Worm (Caenorhabditis elegans) whole organism, late embryonic: ENCODE results near the gene srz-103.
A peak's percentile ranks its signal among the peaks of the same experiment; 100 is the strongest.

Source experiments
- C08G9.2 ChIP-seq: sonication (generic microtip); optimal IDR thresholded peaks from 2 replicates; lab custom pipeline; 2016; ENCODE audit warnings: mild to moderate bottlenecking, missing genetic modification characterization, moderate library complexity, missing compliant biosample characterization
- C38D4.7 ChIP-seq: fragments of 200-800 bp; sonication (Bioruptor generic); optimal IDR thresholded peaks from 2 replicates; lab custom pipeline; 2018; ENCODE audit warnings: mild to moderate bottlenecking, missing genetic modification characterization, moderate library complexity, missing compliant biosample characterization
- F13H6.1 ChIP-seq: sonication (generic microtip); optimal IDR thresholded peaks from 2 replicates; lab custom pipeline; 2016; ENCODE audit warnings: missing genetic modification characterization, missing compliant biosample characterization
- K02D7.2 ChIP-seq: sonication (generic microtip); optimal IDR thresholded peaks from 2 replicates; lab custom pipeline; 2017; ENCODE audit warnings: mild to moderate bottlenecking, missing genetic modification characterization, missing compliant biosample characterization
- K09A11.1 ChIP-seq: sonication (generic microtip); optimal IDR thresholded peaks from 2 replicates; lab custom pipeline; 2017; ENCODE audit warnings: antibody characterized with exemption, mild to moderate bottlenecking, missing genetic modification characterization, missing compliant biosample characterization; ENCODE audit not compliant: insufficient read depth
- T23F11.4 ChIP-seq: fragments of 200-800 bp; sonication (Bioruptor generic); optimal IDR thresholded peaks from 2 replicates; lab custom pipeline; 2018; ENCODE audit warnings: mild to moderate bottlenecking, missing genetic modification characterization, missing compliant biosample characterization
- Y22D7AL.16 ChIP-seq: sonication (generic microtip); optimal IDR thresholded peaks from 2 replicates; lab custom pipeline; 2016; ENCODE audit warnings: missing genetic modification characterization, missing compliant biosample characterization
- ama-1 ChIP-seq: fragments of 150-350 bp; optimal IDR thresholded peaks from 2 replicates; lab custom pipeline; 2014
- ceh-18 ChIP-seq: sonication (generic microtip); optimal IDR thresholded peaks from 2 replicates; lab custom pipeline; 2016; ENCODE audit warnings: missing genetic modification characterization, missing compliant biosample characterization
- ceh-19 ChIP-seq: fragments of 200-800 bp; sonication (Bioruptor generic); optimal IDR thresholded peaks from 2 replicates; lab custom pipeline; 2018; ENCODE audit warnings: mild to moderate bottlenecking, missing genetic modification characterization, missing compliant biosample characterization
- ceh-31 ChIP-seq: sonication (generic microtip); optimal IDR thresholded peaks from 2 replicates; lab custom pipeline; 2016; ENCODE audit warnings: missing genetic modification characterization, missing compliant biosample characterization
- ceh-48 ChIP-seq: sonication (generic microtip); optimal IDR thresholded peaks from 2 replicates; lab custom pipeline; 2016; ENCODE audit warnings: missing genetic modification characterization, inconsistent platforms, missing compliant biosample characterization
- ceh-6 ChIP-seq: fragments of 200-800 bp; sonication (Bioruptor generic); optimal IDR thresholded peaks from 2 replicates; lab custom pipeline; 2018; ENCODE audit warnings: mild to moderate bottlenecking, missing genetic modification characterization, missing compliant biosample characterization
- ceh-9 ChIP-seq: sonication (generic microtip); optimal IDR thresholded peaks from 2 replicates; lab custom pipeline; 2016; ENCODE audit warnings: mild to moderate bottlenecking, missing genetic modification characterization, inconsistent platforms, missing compliant biosample characterization
- che-1 ChIP-seq: sonication (generic microtip); optimal IDR thresholded peaks from 2 replicates; lab custom pipeline; 2016; ENCODE audit warnings: mild to moderate bottlenecking, missing genetic modification characterization, missing compliant biosample characterization
- dve-1 ChIP-seq: sonication (generic microtip); optimal IDR thresholded peaks from 2 replicates; lab custom pipeline; 2017; ENCODE audit warnings: antibody characterized with exemption, mild to moderate bottlenecking, missing genetic modification characterization, missing compliant biosample characterization
- elt-4 ChIP-seq: sonication (generic microtip); optimal IDR thresholded peaks from 2 replicates; lab custom pipeline; 2016; ENCODE audit warnings: missing genetic modification characterization, missing compliant biosample characterization
- ets-4 ChIP-seq: sonication (generic microtip); optimal IDR thresholded peaks from 2 replicates; lab custom pipeline; 2016; ENCODE audit warnings: missing genetic modification characterization, missing compliant biosample characterization
- fkh-10 ChIP-seq: fragments of 150-350 bp; optimal IDR thresholded peaks from 2 replicates; lab custom pipeline; 2014; ENCODE audit warnings: missing biosample characterization, missing genetic modification reagents, missing genetic modification characterization
- fkh-6 ChIP-seq: sonication (generic microtip); optimal IDR thresholded peaks from 2 replicates; lab custom pipeline; 2016; ENCODE audit warnings: missing genetic modification characterization, missing compliant biosample characterization
- gmeb-2 ChIP-seq: sonication (generic microtip); optimal IDR thresholded peaks from 2 replicates; lab custom pipeline; 2016; ENCODE audit warnings: missing genetic modification characterization, inconsistent platforms, missing compliant biosample characterization
- hlh-13 ChIP-seq: fragments of 200-800 bp; sonication (Bioruptor generic); optimal IDR thresholded peaks from 2 replicates; lab custom pipeline; 2018; ENCODE audit warnings: mild to moderate bottlenecking, missing genetic modification characterization, missing compliant biosample characterization
- lim-6 ChIP-seq: sonication (generic microtip); optimal IDR thresholded peaks from 2 replicates; lab custom pipeline; 2016; ENCODE audit warnings: missing genetic modification characterization, missing compliant biosample characterization
- lin-11 ChIP-seq: fragments of 200-800 bp; sonication (Bioruptor generic); optimal IDR thresholded peaks from 2 replicates; lab custom pipeline; 2018; ENCODE audit warnings: mild to moderate bottlenecking, missing genetic modification characterization, missing compliant biosample characterization
- madf-2 ChIP-seq: sonication (generic microtip); optimal IDR thresholded peaks from 2 replicates; lab custom pipeline; 2017; ENCODE audit warnings: missing genetic modification characterization, missing compliant biosample characterization
- nhr-11 ChIP-seq: fragments of 150-350 bp; optimal IDR thresholded peaks from 2 replicates; lab custom pipeline; 2014; ENCODE audit warnings: missing biosample characterization, missing genetic modification characterization
- npax-4 ChIP-seq: sonication (generic microtip); optimal IDR thresholded peaks from 2 replicates; lab custom pipeline; 2016; ENCODE audit warnings: missing genetic modification characterization, missing compliant biosample characterization
- pag-3 ChIP-seq: sonication (generic microtip); optimal IDR thresholded peaks from 2 replicates; lab custom pipeline; 2016; ENCODE audit warnings: missing compliant biosample characterization, missing genetic modification characterization, borderline replicate concordance
- pat-9 ChIP-seq: fragments of 200-800 bp; sonication (Bioruptor generic); optimal IDR thresholded peaks from 2 replicates; lab custom pipeline; 2018; ENCODE audit warnings: mild to moderate bottlenecking, missing genetic modification characterization, moderate library complexity, missing compliant biosample characterization
- pax-1 ChIP-seq: fragments of 150-350 bp; optimal IDR thresholded peaks from 2 replicates; lab custom pipeline; 2014; ENCODE audit warnings: missing biosample characterization, missing genetic modification characterization
- pha-2 ChIP-seq: sonication (generic microtip); optimal IDR thresholded peaks from 2 replicates; lab custom pipeline; 2017; ENCODE audit warnings: mild to moderate bottlenecking, missing genetic modification characterization, missing compliant biosample characterization
- pros-1 ChIP-seq: fragments of 150-350 bp; optimal IDR thresholded peaks from 2 replicates; lab custom pipeline; 2014; ENCODE audit warnings: missing biosample characterization, missing genetic modification reagents, missing genetic modification characterization
- rnt-1 ChIP-seq: sonication (generic microtip); optimal IDR thresholded peaks from 2 replicates; lab custom pipeline; 2016; ENCODE audit warnings: missing genetic modification characterization, missing compliant biosample characterization
- sox-2 ChIP-seq: fragments of 200-800 bp; sonication (Bioruptor generic); IDR thresholded peaks from 2 replicates; pipeline ENCODE4 v1.3.6; 2022; ENCODE audit warnings: missing genetic modification reagents, missing genetic modification characterization, missing compliant biosample characterization
- sox-4 ChIP-seq: sonication (generic microtip); optimal IDR thresholded peaks from 2 replicates; lab custom pipeline; 2017; ENCODE audit warnings: mild to moderate bottlenecking, missing genetic modification characterization, inconsistent platforms, missing compliant biosample characterization
- syd-9 ChIP-seq: sonication (generic microtip); optimal IDR thresholded peaks from 2 replicates; lab custom pipeline; 2016; ENCODE audit warnings: mild to moderate bottlenecking, missing genetic modification characterization, moderate library complexity, missing compliant biosample characterization
- tbx-2 ChIP-seq: sonication (generic microtip); optimal IDR thresholded peaks from 2 replicates; lab custom pipeline; 2016; ENCODE audit warnings: missing genetic modification characterization, missing compliant biosample characterization
- tbx-7 ChIP-seq: sonication (generic microtip); optimal IDR thresholded peaks from 2 replicates; lab custom pipeline; 2016; ENCODE audit warnings: missing genotype, missing genetic modification characterization, missing compliant biosample characterization
- unc-3 ChIP-seq, 2 experiments: fragments of 200-800 bp in 1 of 2; sonication (Bioruptor generic) in 1 of 2; sonication (generic microtip) in 1 of 2; conservative IDR thresholded peaks in 1 of 2; optimal IDR thresholded peaks in 1 of 2; 2 replicates each; pipeline versions ENCODE4 v1.3.6 to Lab custom; 2016 to 2022; ENCODE audit warnings: missing compliant biosample characterization in 2 of 2, missing genetic modification characterization in 2 of 2, missing genetic modification reagents in 1 of 2
- unc-55 ChIP-seq: sonication (generic microtip); optimal IDR thresholded peaks from 2 replicates; lab custom pipeline; 2017; ENCODE audit warnings: missing biosample characterization, missing genetic modification reagents, missing genetic modification characterization
- unc-86 ChIP-seq: sonication (generic microtip); optimal IDR thresholded peaks from 2 replicates; lab custom pipeline; 2016; ENCODE audit warnings: missing genetic modification characterization, missing compliant biosample characterization
- zip-5 ChIP-seq: sonication (generic microtip); optimal IDR thresholded peaks from 2 replicates; lab custom pipeline; 2016; ENCODE audit warnings: missing genetic modification characterization, missing compliant biosample characterization

srz-103 gene

DNA sequence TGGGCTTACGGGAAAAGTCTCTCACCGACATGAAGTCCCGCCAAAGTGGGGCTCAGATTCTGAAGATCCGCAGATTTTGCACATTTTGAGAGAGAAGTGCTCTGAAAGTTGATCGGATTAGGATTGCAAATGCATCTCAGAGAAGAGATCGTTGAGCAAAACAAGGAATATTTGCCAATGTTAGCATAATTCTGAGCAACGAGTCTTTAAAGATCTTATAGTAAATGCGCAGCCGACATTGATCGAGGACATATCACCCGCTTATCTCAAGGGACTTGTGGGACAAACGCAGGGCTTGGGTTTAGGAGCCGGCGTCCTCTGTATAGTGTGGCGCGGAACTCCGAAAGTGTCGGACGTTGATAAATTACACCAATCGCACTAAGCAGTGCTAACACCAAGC lies 44.6 kb upstream of the srz-103 start, which contains the start of gene nhr-112:
Gene nhr-112, minus strand, starts transcription at position 101 of the 400 bp plus-strand sequence.
- TF ChIP-seq unc-55 (GFP tag; lab: Kevin White, UChicago): no peak
- no peak for TF ChIP-seq npax-4 (tag; lab: Kevin White, UChicago)

DNA sequence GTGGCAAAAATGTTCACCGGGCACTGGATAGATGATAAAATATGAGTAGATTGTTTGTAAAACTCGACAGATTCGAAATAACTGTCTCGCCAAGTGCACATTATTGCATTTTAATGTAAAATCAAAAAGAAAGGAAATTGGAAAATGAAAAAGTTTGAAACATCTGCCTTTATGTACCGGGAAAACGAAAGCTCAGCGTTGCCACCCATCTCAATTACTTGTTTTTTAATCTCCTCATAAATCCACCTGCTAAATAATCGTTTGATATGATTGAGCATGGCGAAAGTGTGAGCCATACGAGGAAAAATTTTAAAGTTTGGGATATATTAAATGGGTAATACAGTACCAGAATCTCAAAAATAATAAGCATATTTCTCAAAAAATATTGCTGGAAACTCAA lies 37.4 kb upstream of the srz-103 start, which contains the start of gene srh-137:
Gene srh-137, minus strand, starts transcription at position 101 of the 400 bp plus-strand sequence.
- TF ChIP-seq dve-1 (tag; lab: Kevin White, UChicago) (no peak), unc-86 (tag; lab: Kevin White, UChicago) (no peak), lim-6 (tag; lab: Kevin White, UChicago) (no peak), lin-11 (no peak), ceh-6 (no peak)

DNA sequence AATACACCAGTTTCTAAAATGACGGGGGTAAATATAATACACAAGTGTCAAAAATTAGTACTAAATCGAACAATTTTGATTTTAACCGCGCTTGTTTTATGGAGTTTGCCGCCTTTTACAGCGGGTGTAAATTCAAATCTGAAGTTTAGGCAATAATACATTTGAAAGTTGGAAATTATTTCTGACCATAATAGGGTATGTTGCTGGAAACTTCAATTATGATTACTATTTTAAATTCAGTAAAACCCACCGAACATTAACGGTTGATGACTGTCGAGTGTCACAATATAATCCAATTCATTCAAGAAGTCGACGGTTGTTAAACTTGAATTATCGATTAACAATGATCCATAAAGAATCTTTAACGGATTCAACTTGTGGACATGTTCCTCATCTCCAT lies 34.7 kb upstream of the srz-103 start:
- no peak for TF ChIP-seq C38D4.7
- no peak for TF ChIP-seq sox-4 (tag; lab: Kevin White, UChicago)

DNA sequence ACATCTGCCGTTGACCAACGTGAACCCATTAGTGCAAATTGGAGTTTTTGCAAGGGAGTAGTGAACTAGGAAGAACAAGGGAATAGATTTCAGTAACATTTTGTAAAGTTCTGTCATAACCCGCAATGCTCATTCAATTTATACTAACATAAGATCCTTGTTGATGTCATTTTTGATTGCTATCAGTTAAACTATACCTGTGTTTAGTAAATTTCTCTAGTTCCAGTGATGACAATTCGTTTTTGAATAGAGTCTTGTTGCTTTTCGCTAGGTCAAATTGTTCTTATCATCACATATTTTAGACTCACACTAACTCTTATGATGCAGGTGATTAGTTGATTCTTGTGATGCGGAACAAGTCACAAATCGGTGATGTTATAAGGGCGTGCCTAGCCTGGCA lies 27.4 kb upstream of the srz-103 start, which contains the start of gene clec-9:
Gene clec-9, minus strand, starts transcription at position 101 of the 400 bp plus-strand sequence.
- TF ChIP-seq K02D7.2 (no peak), sox-2 (GFP tag; lab: Robert Waterston, UW) (no peak), pax-1 (tag; lab: Kevin White, UChicago) (no peak), Y22D7AL.16 (tag; lab: Kevin White, UChicago) (no peak), tbx-2 (tag; lab: Kevin White, UChicago) (no peak), fkh-10 (GFP tag; lab: Kevin White, UChicago) (no peak)

DNA sequence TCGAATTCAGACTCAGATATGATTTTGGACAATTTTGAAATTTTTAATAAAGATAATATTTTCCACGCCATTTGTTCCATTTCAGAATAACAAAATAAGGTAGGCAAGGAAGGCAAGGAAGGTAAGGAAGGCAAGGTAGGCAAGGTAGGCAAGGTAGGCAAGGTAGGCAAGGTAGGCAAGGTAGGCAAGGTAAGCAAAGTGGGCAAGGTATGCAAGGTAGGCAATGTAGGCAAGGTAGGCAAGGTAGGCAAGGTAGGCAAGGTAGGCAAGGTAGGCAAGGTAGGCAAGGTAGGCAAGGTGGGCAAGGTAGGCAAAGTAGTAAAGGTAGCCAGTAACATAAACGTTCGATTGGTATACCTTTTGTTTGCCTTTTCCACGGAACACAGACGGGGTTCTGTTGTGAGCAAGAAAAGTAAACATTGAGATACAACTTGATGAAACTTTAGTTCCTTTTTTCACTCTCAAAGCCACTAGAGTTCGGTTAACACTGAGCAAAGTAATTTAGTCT lies 20.7 kb upstream of the srz-103 start, which contains the start of gene Y70C5C.1:
Gene Y70C5C.1, plus strand, starts transcription at position 458 of the 508 bp plus-strand sequence.
- TF ChIP-seq ceh-31 (tag; lab: Kevin White, UChicago) (no peak), ceh-48 (tag; lab: Kevin White, UChicago) (no peak), elt-4 (tag; lab: Kevin White, UChicago) (no peak), F13H6.1 (tag; lab: Kevin White, UChicago) (no peak), syd-9 (tag; lab: Kevin White, UChicago) (no peak), madf-2 (tag; lab: Kevin White, UChicago) (no peak), pha-2 (tag; lab: Kevin White, UChicago) (peak; percentile 57), T23F11.4 (GFP tag; lab: Kevin White, UChicago) (no peak), che-1 (peak; percentile 61), ama-1 (lab: Kevin White, UChicago) (no peak), ceh-9 (tag; lab: Kevin White, UChicago) (no peak), pax-1 (tag; lab: Kevin White, UChicago) (no peak), ceh-18 (tag; lab: Kevin White, UChicago) (no peak), gmeb-2 (tag; lab: Kevin White, UChicago) (peak; percentile 40), unc-3 (GFP tag; conservative IDR thresholded peaks at IDR 0.05; lab: Robert Waterston, UW) (no peak), unc-3 (tag; optimal IDR thresholded peaks at IDR 0.05; lab: Kevin White, UChicago) (no peak), K09A11.1 (tag; lab: Kevin White, UChicago) (no peak), hlh-13 (GFP tag; lab: Kevin White, UChicago) (peak; percentile 23), K02D7.2 (peak; percentile 32), tbx-7 (tag; lab: Kevin White, UChicago) (no peak), C08G9.2 (tag; lab: Kevin White, UChicago) (no peak), unc-86 (tag; lab: Kevin White, UChicago) (no peak), sox-4 (tag; lab: Kevin White, UChicago) (no peak), rnt-1 (tag; lab: Kevin White, UChicago) (no peak), lin-11 (peak; percentile 42), C38D4.7 (peak; percentile 36), nhr-11 (tag; lab: Kevin White, UChicago) (no peak), ceh-19 (GFP tag; lab: Kevin White, UChicago) (peak; percentile 41), pat-9 (tag; lab: Kevin White, UChicago) (no peak), ceh-6 (peak; percentile 5), fkh-6 (no peak), pros-1 (tag; lab: Kevin White, UChicago) (no peak), pag-3 (tag; lab: Kevin White, UChicago) (no peak), zip-5 (tag; lab: Kevin White, UChicago) (no peak), ets-4 (tag; lab: Kevin White, UChicago) (no peak), tbx-2 (tag; lab: Kevin White, UChicago) (no peak)
